Fruit fly (Drosophila melanogaster): Measurements from ENCODE around the gene Qsox4.
A peak's percentile ranks its signal among the peaks of the same experiment; 100 is the strongest.

Qsox4 gene

dm6 chr3R:23729066-23729465 lies 26.5 kb downstream of the Qsox4 start (continued):
- TF ChIP-seq CG9932 (GFP tag; IDR thresholded peaks at IDR 0.05): no peak
- TF ChIP-seq Ada2b (GFP tag; IDR thresholded peaks at IDR 0.05): no peak
- peak; percentile 56; the same call in 1 of the 3 replicates for TF ChIP-seq ci (GFP tag; IDR thresholded peaks at IDR 0.05)
- no peak for TF ChIP-seq Ssrp (tag; optimal IDR thresholded peaks at IDR 0.05)
- TF ChIP-seq aop (GFP tag; IDR thresholded peaks at IDR 0.05): no peak
- no peak for TF ChIP-seq CG11504 (tag; optimal IDR thresholded peaks at IDR 0.05)
- TF ChIP-seq CG7987 (GFP tag; optimal IDR thresholded peaks at IDR 0.05): peak; percentile 65
- peak; percentile 65 for TF ChIP-seq PHDP (tag; optimal IDR thresholded peaks at IDR 0.05)
- peak; percentile 13 for TF ChIP-seq fd3F (GFP tag; optimal IDR thresholded peaks at IDR 0.05)
- peak; percentile 59 for TF ChIP-seq CG17568 (GFP tag; optimal IDR thresholded peaks at IDR 0.05)
- no peak for TF ChIP-seq az2 (GFP tag; optimal IDR thresholded peaks at IDR 0.05)
- TF ChIP-seq Ptx1 (GFP tag; IDR thresholded peaks at IDR 0.05): no peak
- no peak for TF ChIP-seq lov (optimal IDR thresholded peaks at IDR 0.05)
- TF ChIP-seq lov (GFP tag; IDR thresholded peaks at IDR 0.05): no peak
- TF ChIP-seq HmgZ (tag; optimal IDR thresholded peaks at IDR 0.05): peak; percentile 57
- peak; percentile 7 for TF ChIP-seq mam (GFP tag; optimal IDR thresholded peaks at IDR 0.05)
- no peak for TF ChIP-seq corto (GFP tag; optimal IDR thresholded peaks at IDR 0.05)
- TF ChIP-seq CG1233 (GFP tag; optimal IDR thresholded peaks at IDR 0.05): peak; percentile 68
- peak; percentile 7 for TF ChIP-seq ERR (GFP tag; optimal IDR thresholded peaks at IDR 0.05)
- TF ChIP-seq YL-1 (GFP tag; optimal IDR thresholded peaks at IDR 0.05): peak; percentile 23
- TF ChIP-seq CG34376 (GFP tag; optimal IDR thresholded peaks at IDR 0.05): peak; percentile 79
- TF ChIP-seq CG4282 (GFP tag; optimal IDR thresholded peaks at IDR 0.05): no peak
- no peak for TF ChIP-seq CG12744 (GFP tag; optimal IDR thresholded peaks at IDR 0.05)
- TF ChIP-seq CG10209 (GFP tag; optimal IDR thresholded peaks at IDR 0.05): peak; percentile 40
- TF ChIP-seq fu2 (GFP tag; optimal IDR thresholded peaks at IDR 0.05): no peak
- TF ChIP-seq CG7372 (GFP tag; IDR thresholded peaks at IDR 0.05): no peak
- no peak for TF ChIP-seq CG13123 (GFP tag; optimal IDR thresholded peaks at IDR 0.05)
- no peak for TF ChIP-seq CG4424 (GFP tag; optimal IDR thresholded peaks at IDR 0.05)
- TF ChIP-seq Xbp1 (GFP tag; optimal IDR thresholded peaks at IDR 0.05): no peak
- no peak for TF ChIP-seq CG14050 (GFP tag; IDR thresholded peaks at IDR 0.05)
- TF ChIP-seq Sry-δ (GFP tag; optimal IDR thresholded peaks at IDR 0.05): no peak
- no peak for TF ChIP-seq croc (GFP tag; conservative IDR thresholded peaks at IDR 0.05)
- TF ChIP-seq z (GFP tag; IDR thresholded peaks at IDR 0.05): no peak
- TF ChIP-seq row (GFP tag; IDR thresholded peaks at IDR 0.05): no peak
- TF ChIP-seq pnt (GFP tag; optimal IDR thresholded peaks at IDR 0.05): no peak
- 0 out of 4 replicates have a peak, but pooled peaks have one; percentile 17 for TF ChIP-seq chinmo (GFP tag; IDR thresholded peaks at IDR 0.05; ENCODE audit: partially characterized antibody)
- TF ChIP-seq Asciz (GFP tag; optimal IDR thresholded peaks at IDR 0.05): peak; percentile 45
- no peak for TF ChIP-seq Atf3 (GFP tag; optimal IDR thresholded peaks at IDR 0.05)
- peak; percentile 17 for TF ChIP-seq CG8924 (tag; optimal IDR thresholded peaks at IDR 0.05)
- TF ChIP-seq CG1603 (tag; optimal IDR thresholded peaks at IDR 0.05): peak; percentile 9
- no peak for TF ChIP-seq CG13424 (tag; optimal IDR thresholded peaks at IDR 0.05)
- peak; percentile 87 for TF ChIP-seq Med (GFP tag)
- TF ChIP-seq Gug (GFP tag; IDR thresholded peaks at IDR 0.05): no peak
- TF ChIP-seq CG7928 (GFP tag; optimal IDR thresholded peaks at IDR 0.05): no peak
- TF ChIP-seq Spps (tag; optimal IDR thresholded peaks at IDR 0.05): no peak
- peak; percentile 27 for TF ChIP-seq CG15269 (tag; optimal IDR thresholded peaks at IDR 0.05)
- peak; percentile 81 for TF ChIP-seq CG13296 (GFP tag; optimal IDR thresholded peaks at IDR 0.05)
- TF ChIP-seq pita (GFP tag; optimal IDR thresholded peaks at IDR 0.05): no peak
- no peak for TF ChIP-seq tx (GFP tag; optimal IDR thresholded peaks at IDR 0.05)
- TF ChIP-seq NfI (GFP tag; optimal IDR thresholded peaks at IDR 0.05): peak; percentile 8
- TF ChIP-seq CG11093 (GFP tag; IDR thresholded peaks at IDR 0.05): no peak
- TF ChIP-seq Hr78 (GFP tag; optimal IDR thresholded peaks at IDR 0.05): no peak

Data from whole organism, embryonic.